Worm (Caenorhabditis elegans) whole organism, mixed stage, embryonic: ENCODE measurements around the gene F49H12.7.

Experiments
- cnd-1 ChIP-seq: fragments of 200-800 bp; sonication (Bioruptor generic); optimal IDR thresholded peaks from 2 replicates; lab custom pipeline; 2018; ENCODE audit warnings: mild to moderate bottlenecking, missing genetic modification characterization, missing compliant biosample characterization
- elt-1 ChIP-seq: sonication (generic microtip); optimal IDR thresholded peaks from 2 replicates; lab custom pipeline; 2017; ENCODE audit warnings: missing genetic modification characterization, mild to moderate bottlenecking, missing compliant biosample characterization, antibody characterized with exemption, moderate library complexity, borderline replicate concordance; ENCODE audit not compliant: insufficient read depth
- hlh-1 ChIP-seq: fragments of 150-350 bp; optimal IDR thresholded peaks from 2 replicates; lab custom pipeline; 2014; ENCODE audit warnings: missing biosample characterization, missing genetic modification reagents, missing genetic modification characterization
- lin-13 ChIP-seq: fragments of 150-350 bp; optimal IDR thresholded peaks from 2 replicates; lab custom pipeline; 2014; ENCODE audit warnings: missing biosample characterization, missing genetic modification characterization
- mep-1 ChIP-seq: fragments of 150-350 bp; optimal IDR thresholded peaks from 2 replicates; lab custom pipeline; 2017; ENCODE audit warnings: missing biosample characterization, missing genetic modification reagents, missing genetic modification characterization, inconsistent platforms
- nhr-12 ChIP-seq: fragments of 150-350 bp; optimal IDR thresholded peaks from 2 replicates; lab custom pipeline; 2014; ENCODE audit warnings: missing biosample characterization, missing genetic modification characterization
- nhr-237 ChIP-seq: fragments of 150-350 bp; optimal IDR thresholded peaks from 2 replicates; lab custom pipeline; 2014; ENCODE audit warnings: missing biosample characterization, missing genetic modification characterization
- nhr-28 ChIP-seq: fragments of 150-350 bp; optimal IDR thresholded peaks from 2 replicates; lab custom pipeline; 2014; ENCODE audit warnings: missing biosample characterization, missing genetic modification characterization
- unc-120 ChIP-seq: sonication (generic microtip); optimal IDR thresholded peaks from 2 replicates; lab custom pipeline; 2017; ENCODE audit warnings: missing genetic modification characterization, missing compliant biosample characterization; ENCODE audit not compliant: poor library complexity, severe bottlenecking
- unc-62 ChIP-seq: fragments of 150-350 bp; optimal IDR thresholded peaks from 2 replicates; lab custom pipeline; 2014; ENCODE audit warnings: missing biosample characterization, missing genetic modification reagents, missing genetic modification characterization
- zip-8 ChIP-seq: fragments of 150-350 bp; optimal IDR thresholded peaks from 2 replicates; lab custom pipeline; 2014; ENCODE audit warnings: missing biosample characterization, missing genetic modification characterization
- ztf-11 ChIP-seq: fragments of 150-350 bp; optimal IDR thresholded peaks from 2 replicates; lab custom pipeline; 2014; ENCODE audit warnings: missing biosample characterization, missing genetic modification characterization

DNA sequence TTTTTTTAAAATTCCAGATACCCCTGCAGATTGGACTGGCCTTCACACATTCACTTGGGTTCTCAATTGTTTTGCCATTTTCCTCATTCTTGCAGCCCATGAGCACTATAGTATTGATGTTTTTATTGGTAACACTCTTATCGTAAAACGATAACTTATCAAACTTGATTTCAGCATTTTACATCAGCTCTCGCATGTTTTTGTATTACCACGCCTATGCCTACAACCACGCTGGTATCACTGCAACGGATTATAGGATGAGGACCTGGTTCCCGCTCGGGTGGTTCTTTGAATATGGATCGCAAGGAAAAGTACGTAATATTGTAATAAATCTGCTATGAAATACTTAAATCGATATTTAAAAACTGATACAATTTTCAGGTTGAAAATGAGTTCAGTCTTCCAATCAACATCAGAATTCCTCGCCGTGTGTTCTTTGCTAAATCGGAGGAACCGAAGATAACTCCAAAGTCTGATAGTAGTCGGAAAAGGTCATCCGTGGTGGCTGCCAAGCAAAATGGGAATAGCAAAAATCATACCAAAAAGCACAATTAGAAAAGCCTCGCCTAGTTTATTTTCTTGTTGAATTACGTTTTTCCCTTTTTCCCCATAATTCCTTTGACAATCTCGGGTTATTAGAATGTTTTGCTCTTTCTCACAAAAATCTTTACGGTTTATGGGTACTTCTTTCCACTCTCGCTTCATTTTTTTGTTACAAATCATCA, 45.9 kb downstream of the F49H12.7 start:
- TF ChIP-seq lin-13: no peak
- no peak for TF ChIP-seq nhr-237 (tag; lab: Kevin White, UChicago)
- TF ChIP-seq elt-1: no peak
- no peak for TF ChIP-seq unc-120
- no peak for TF ChIP-seq unc-62 (GFP tag; lab: Kevin White, UChicago)
- no peak for TF ChIP-seq mep-1
- TF ChIP-seq nhr-12 (tag; lab: Kevin White, UChicago): no peak
- no peak for TF ChIP-seq cnd-1
- no peak for TF ChIP-seq zip-8 (tag; lab: Kevin White, UChicago)
- no peak for TF ChIP-seq ztf-11 (tag; lab: Kevin White, UChicago)
- TF ChIP-seq hlh-1 (tag; lab: Kevin White, UChicago): no peak
- TF ChIP-seq nhr-28 (tag; lab: Kevin White, UChicago): no peak
